Worm (Caenorhabditis elegans) whole organism, L4 larva: ENCODE measurements around the gene F10D2.16.

Source experiments
- D1046.2 ChIP-seq: fragments of 200-800 bp; sonication (Bioruptor generic); IDR thresholded peaks from 2 replicates; pipeline ENCODE4 v1.3.6; 2022; ENCODE audit warnings: missing genetic modification characterization, missing compliant biosample characterization
- Y5F2A.4 ChIP-seq: fragments of 200-800 bp; sonication (Bioruptor generic); optimal IDR thresholded peaks from 2 replicates; lab custom pipeline; 2018; ENCODE audit warnings: mild to moderate bottlenecking, missing genetic modification characterization, missing compliant biosample characterization
- ZK337.2 ChIP-seq: fragments of 200-800 bp; sonication (Bioruptor generic); IDR thresholded peaks from 2 replicates; pipeline ENCODE4 v1.3.6; 2022; ENCODE audit warnings: missing genetic modification reagents, missing genetic modification characterization, missing compliant biosample characterization
- aha-1 ChIP-seq: fragments of 150-350 bp; peaks from one replicate; lab custom pipeline; 2014; ENCODE audit warnings: missing biosample characterization, missing genetic modification characterization
- aly-2 ChIP-seq: sonication (generic microtip); optimal IDR thresholded peaks from 2 replicates; lab custom pipeline; 2018; ENCODE audit warnings: missing biosample characterization, missing genetic modification characterization
- ces-1 ChIP-seq: fragments of 150-350 bp; sonication (generic microtip); optimal IDR thresholded peaks from 4 replicates; lab custom pipeline; 2014; ENCODE audit warnings: missing biosample characterization, missing genetic modification reagents, missing genetic modification characterization
- daf-12 ChIP-seq: fragments of 150-350 bp; optimal IDR thresholded peaks from 2 replicates; lab custom pipeline; 2014; ENCODE audit warnings: missing biosample characterization, missing genetic modification reagents, missing genetic modification characterization
- daf-8 ChIP-seq: fragments of 200-800 bp; sonication (Bioruptor generic); IDR thresholded peaks from 2 replicates; pipeline ENCODE4 v1.3.6; 2022; ENCODE audit warnings: missing genetic modification characterization, missing compliant biosample characterization
- dmd-6 ChIP-seq: fragments of 200-800 bp; sonication (Bioruptor generic); IDR thresholded peaks from 2 replicates; pipeline ENCODE4 v1.3.6; 2022; ENCODE audit warnings: missing genetic modification reagents, missing genetic modification characterization, missing compliant biosample characterization
- dmd-8 ChIP-seq: fragments of 200-800 bp; sonication (Bioruptor generic); IDR thresholded peaks from 2 replicates; pipeline ENCODE4 v1.3.6; 2022; ENCODE audit warnings: missing genetic modification characterization, missing compliant biosample characterization
- dpl-1 ChIP-seq: fragments of 150-350 bp; optimal IDR thresholded peaks from 2 replicates; lab custom pipeline; 2014; ENCODE audit warnings: missing biosample characterization, missing genetic modification reagents, missing genetic modification characterization
- duxl-1 ChIP-seq: sonication (generic microtip); optimal IDR thresholded peaks from 2 replicates; lab custom pipeline; 2016; ENCODE audit warnings: mild to moderate bottlenecking, missing genetic modification characterization, moderate library complexity, missing compliant biosample characterization; ENCODE audit not compliant: poor library complexity
- egl-27 ChIP-seq: sonication (generic microtip); optimal IDR thresholded peaks from 3 replicates; lab custom pipeline; 2017; ENCODE audit warnings: missing biosample characterization, missing genetic modification reagents, missing genetic modification characterization
- fkh-10 ChIP-seq: fragments of 150-350 bp; optimal IDR thresholded peaks from 2 replicates; lab custom pipeline; 2014; ENCODE audit warnings: missing biosample characterization, missing genetic modification reagents, missing genetic modification characterization
- lin-1 ChIP-seq: fragments of 200-800 bp; sonication (Bioruptor generic); IDR thresholded peaks from 2 replicates; pipeline ENCODE4 v1.3.6; 2022; ENCODE audit warnings: missing genetic modification reagents, missing genetic modification characterization, missing compliant biosample characterization
- lin-38 ChIP-seq: fragments of 200-800 bp; sonication (Bioruptor generic); IDR thresholded peaks from 2 replicates; pipeline ENCODE4 v1.3.6; 2022; ENCODE audit warnings: missing genetic modification reagents, missing genetic modification characterization, missing compliant biosample characterization
- lsy-2 ChIP-seq, 2 experiments: fragments of 150-350 bp in 1 of 2; sonication (generic microtip) in 1 of 2; optimal IDR thresholded peaks; 2 replicates each; lab custom pipeline; 2014 to 2017; ENCODE audit warnings: missing biosample characterization in 2 of 2, missing genetic modification characterization in 2 of 2
- madf-5 ChIP-seq, 2 experiments: fragments of 200-800 bp; sonication (Bioruptor generic); IDR thresholded peaks; 2 replicates each; pipeline ENCODE4 v1.3.6; 2022; ENCODE audit warnings: missing compliant biosample characterization in 2 of 2, missing genetic modification characterization in 2 of 2
- mxl-2 ChIP-seq: fragments of 200-800 bp; sonication (Bioruptor generic); conservative IDR thresholded peaks from 2 replicates; pipeline ENCODE4 v1.3.6; 2022; ENCODE audit warnings: missing genetic modification reagents, missing genetic modification characterization, missing compliant biosample characterization
- nhr-10 ChIP-seq: fragments of 150-350 bp; optimal IDR thresholded peaks from 2 replicates; lab custom pipeline; 2014; ENCODE audit warnings: missing biosample characterization, missing genetic modification characterization
- nhr-102 ChIP-seq: sonication (generic microtip); optimal IDR thresholded peaks from 2 replicates; lab custom pipeline; 2016; ENCODE audit warnings: mild to moderate bottlenecking, missing genetic modification characterization, moderate library complexity, missing compliant biosample characterization
- nhr-111 ChIP-seq: fragments of 200-800 bp; sonication (Bioruptor generic); optimal IDR thresholded peaks from 2 replicates; lab custom pipeline; 2018; ENCODE audit warnings: mild to moderate bottlenecking, missing genetic modification characterization, missing compliant biosample characterization
- nhr-237 ChIP-seq: sonication (generic microtip); optimal IDR thresholded peaks from 2 replicates; lab custom pipeline; 2017; ENCODE audit warnings: missing biosample characterization, missing genetic modification characterization
- nhr-28 ChIP-seq: fragments of 150-350 bp; optimal IDR thresholded peaks from 2 replicates; lab custom pipeline; 2014; ENCODE audit warnings: missing biosample characterization, missing genetic modification characterization
- nhr-76 ChIP-seq: fragments of 150-350 bp; optimal IDR thresholded peaks from 2 replicates; lab custom pipeline; 2014; ENCODE audit warnings: missing biosample characterization, missing genetic modification characterization
- pqm-1 ChIP-seq: sonication (generic microtip); optimal IDR thresholded peaks from 2 replicates; lab custom pipeline; 2017; ENCODE audit warnings: missing biosample characterization, missing genetic modification characterization
- rbr-2 ChIP-seq: sonication (generic microtip); optimal IDR thresholded peaks from 2 replicates; lab custom pipeline; 2016; ENCODE audit warnings: missing genotype, missing genetic modification characterization, missing compliant biosample characterization
- set-16 ChIP-seq: fragments of 200-800 bp; sonication (Bioruptor generic); IDR thresholded peaks from 2 replicates; pipeline ENCODE4 v1.3.6; 2022; ENCODE audit warnings: missing genetic modification reagents, missing genetic modification characterization, missing compliant biosample characterization
- snpc-4 ChIP-seq: fragments of 150-350 bp; optimal IDR thresholded peaks from 2 replicates; lab custom pipeline; 2014; ENCODE audit warnings: missing biosample characterization, missing genetic modification characterization
- spr-3 ChIP-seq: fragments of 200-800 bp; sonication (Bioruptor generic); optimal IDR thresholded peaks from 2 replicates; lab custom pipeline; 2018; ENCODE audit warnings: mild to moderate bottlenecking, missing genetic modification characterization, missing compliant biosample characterization
- unc-130 ChIP-seq: sonication (generic microtip); optimal IDR thresholded peaks from 2 replicates; lab custom pipeline; 2016; ENCODE audit warnings: missing genetic modification reagents, missing genetic modification characterization, missing compliant biosample characterization
- unc-62 ChIP-seq, 3 experiments: fragments of 150-350 bp in 1 of 3; sonication (generic microtip); optimal IDR thresholded peaks in 2 of 3; peaks in 1 of 3; 1 replicate in 1 of 3; 2 replicates in 2 of 3; lab custom pipeline; 2014 to 2017; ENCODE audit warnings: missing biosample characterization in 3 of 3, missing genetic modification characterization in 3 of 3, missing genetic modification reagents in 3 of 3, missing genotype in 1 of 3
- zip-11 ChIP-seq: fragments of 200-800 bp; sonication (Bioruptor generic); IDR thresholded peaks from 2 replicates; pipeline ENCODE4 v1.3.6; 2022; ENCODE audit warnings: missing genetic modification characterization, missing compliant biosample characterization

Gene F10D2.16

DNA sequence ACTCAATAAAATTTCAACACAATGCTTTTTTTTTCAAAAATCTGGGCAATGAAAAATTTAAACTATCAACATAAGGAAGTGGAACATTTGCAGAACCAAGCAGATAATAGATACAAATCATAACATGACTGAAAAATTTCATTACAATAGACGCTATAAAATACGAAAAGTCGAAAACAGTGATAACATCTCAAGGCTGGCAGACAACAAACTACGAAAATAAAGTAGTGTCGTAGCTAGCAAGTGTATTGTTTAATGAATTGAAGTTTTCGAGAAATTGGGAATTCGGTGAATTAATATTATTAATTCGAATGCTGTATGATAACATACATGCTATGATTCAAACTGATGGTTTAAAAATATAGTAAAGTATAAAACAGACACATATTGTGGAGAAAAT, 37.3 kb upstream of the F10D2.16 start:
- peak in 1 of 2 experiments; percentile 39 for TF ChIP-seq unc-62 (GFP tag; optimal IDR thresholded peaks at IDR 0.05 in 1 of 2; lab: Kevin White, UChicago)
- no peak for TF ChIP-seq unc-62 (tag; optimal IDR thresholded peaks at IDR 0.05; lab: Kevin White, UChicago)
- TF ChIP-seq egl-27 (tag; lab: Kevin White, UChicago), result no peak
- peak; percentile 92 for TF ChIP-seq nhr-28
- TF ChIP-seq Y5F2A.4, result no peak
- no peak for TF ChIP-seq pqm-1 (tag; lab: Kevin White, UChicago)

DNA sequence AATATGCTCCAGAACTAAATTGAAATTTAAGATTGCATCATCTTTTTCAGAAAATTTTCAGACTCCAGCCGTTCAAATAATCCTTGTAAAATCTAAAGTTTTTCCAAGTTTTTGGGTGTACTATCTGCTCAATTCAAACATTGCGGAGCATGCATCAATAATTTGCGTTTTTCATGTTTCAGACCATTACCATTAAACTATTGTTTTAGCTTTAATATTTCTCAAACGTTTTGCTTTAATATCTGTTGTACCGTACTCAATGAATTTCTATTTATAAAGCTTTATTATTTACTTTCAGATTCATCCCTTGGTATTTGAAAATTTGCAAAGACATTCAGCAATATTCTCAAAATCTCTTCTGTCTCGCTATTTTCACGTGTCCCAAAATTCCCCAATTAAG, 30.8 kb upstream of the F10D2.16 start, which contains the start of gene odr-2:
odr-2 (plus strand) TSS at position 301 of the 400 bp plus-strand sequence.
- no peak for TF ChIP-seq nhr-237 (tag; lab: Kevin White, UChicago)
- TF ChIP-seq nhr-76 (tag; lab: Kevin White, UChicago), result no peak
- TF ChIP-seq mxl-2 (GFP tag; lab: Robert Waterston, UW), result no peak
- no peak for TF ChIP-seq zip-11 (GFP tag; lab: Robert Waterston, UW)
- no peak for TF ChIP-seq ZK337.2 (GFP tag; lab: Robert Waterston, UW)
- TF ChIP-seq nhr-102 (tag; lab: Kevin White, UChicago), result no peak
- no peak for TF ChIP-seq madf-5 (GFP tag; IDR thresholded peaks at IDR 0.05; lab: Robert Waterston, UW)
- TF ChIP-seq dpl-1, result no peak
- no peak for TF ChIP-seq duxl-1 (tag; lab: Kevin White, UChicago)
- TF ChIP-seq nhr-10 (tag; lab: Kevin White, UChicago), result no peak
- TF ChIP-seq lin-1, result no peak
- TF ChIP-seq snpc-4 (tag; lab: Kevin White, UChicago), result no peak
- TF ChIP-seq spr-3 (GFP tag; lab: Kevin White, UChicago), result no peak
- TF ChIP-seq nhr-111, result no peak

DNA sequence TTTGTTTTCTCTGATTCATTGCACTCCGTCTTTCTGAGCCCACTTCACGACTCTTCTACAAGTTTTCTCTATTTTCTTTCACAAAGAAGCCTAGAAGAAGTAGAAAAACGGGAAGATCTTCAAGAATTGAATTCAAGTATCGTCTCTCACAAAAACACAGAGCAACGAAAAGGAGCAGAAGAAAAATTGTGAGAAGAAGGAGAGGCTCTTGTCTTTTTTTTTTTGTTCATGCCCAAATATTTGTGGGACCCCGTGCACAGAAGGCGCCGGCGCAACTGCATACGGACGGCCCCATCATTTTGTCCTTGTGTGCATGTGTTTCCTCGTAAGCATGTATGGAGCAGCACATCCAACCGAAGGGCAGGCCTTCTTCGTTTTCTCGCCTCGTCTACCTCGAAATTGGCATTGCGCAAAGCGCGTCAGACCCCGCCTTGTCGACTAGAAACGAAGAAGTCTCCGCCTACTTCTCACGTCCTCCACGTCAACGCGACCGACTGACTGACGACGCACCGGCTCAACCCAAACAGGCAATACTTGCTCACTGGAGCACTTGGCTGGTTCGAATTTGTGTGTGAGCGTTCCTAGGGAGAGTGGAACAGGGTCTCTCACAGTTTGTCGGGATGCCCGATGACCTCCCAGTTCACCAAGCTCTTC, 27.4 kb upstream of the F10D2.16 start:
- TF ChIP-seq dmd-6 (GFP tag; lab: Robert Waterston, UW) (no peak), set-16 (GFP tag; lab: Robert Waterston, UW) (peak; percentile 52; the same call in 1 of the 2 replicates), unc-130 (GFP tag; lab: Kevin White, UChicago) (no peak), fkh-10 (peak; percentile 59)

DNA sequence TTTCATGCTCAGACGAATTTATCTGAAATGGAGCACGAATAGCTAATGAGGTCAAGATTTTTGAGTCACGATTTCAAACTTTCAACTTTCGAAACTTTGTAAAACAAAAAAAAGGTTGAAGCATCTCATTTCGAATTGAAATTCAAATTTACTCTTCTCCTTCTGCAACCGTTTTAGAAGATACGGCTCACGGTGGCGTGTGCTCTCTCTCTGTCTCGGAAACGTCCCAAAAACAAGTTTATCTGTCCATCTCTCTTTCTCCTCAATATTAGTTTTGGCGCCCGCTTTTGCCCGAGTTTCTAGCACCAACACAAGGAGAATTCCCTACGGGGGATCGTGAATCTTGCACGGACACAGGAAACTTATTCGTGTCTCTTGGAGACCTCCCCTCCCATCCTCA, 23.7 kb upstream of the F10D2.16 start:
- no peak for TF ChIP-seq daf-12 (tag; lab: Kevin White, UChicago)

DNA sequence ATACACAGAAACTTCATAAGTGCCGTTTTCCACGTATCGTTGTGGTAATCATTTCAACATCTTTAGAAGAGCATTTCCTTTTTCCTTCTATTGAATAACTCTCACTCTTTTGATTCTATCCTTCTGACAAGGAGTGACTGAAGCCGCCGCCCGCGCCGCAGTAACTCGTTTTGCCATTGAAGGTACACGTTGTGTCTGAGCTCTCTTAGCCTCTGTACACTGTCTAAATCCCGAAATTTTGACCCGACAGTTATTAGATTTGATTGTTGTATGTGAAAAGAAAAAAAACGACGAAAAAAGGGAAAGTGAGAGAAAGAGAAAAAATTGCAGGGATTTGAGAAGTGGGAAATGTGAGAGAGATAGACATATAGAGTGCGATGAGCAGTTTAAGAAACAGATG, 22.8 kb upstream of the F10D2.16 start:
- TF ChIP-seq fkh-10 (peak; percentile 80), daf-8 (GFP tag; lab: Robert Waterston, UW) (no peak), rbr-2 (tag; lab: Kevin White, UChicago) (peak; percentile 24), unc-62 (GFP tag; optimal IDR thresholded peaks at IDR 0.05 in 1 of 2; lab: Kevin White, UChicago) (peak in 1 of 2 experiments; percentile 56), unc-62 (tag; optimal IDR thresholded peaks at IDR 0.05; lab: Kevin White, UChicago) (no peak), ces-1 (peak; percentile 71)

DNA sequence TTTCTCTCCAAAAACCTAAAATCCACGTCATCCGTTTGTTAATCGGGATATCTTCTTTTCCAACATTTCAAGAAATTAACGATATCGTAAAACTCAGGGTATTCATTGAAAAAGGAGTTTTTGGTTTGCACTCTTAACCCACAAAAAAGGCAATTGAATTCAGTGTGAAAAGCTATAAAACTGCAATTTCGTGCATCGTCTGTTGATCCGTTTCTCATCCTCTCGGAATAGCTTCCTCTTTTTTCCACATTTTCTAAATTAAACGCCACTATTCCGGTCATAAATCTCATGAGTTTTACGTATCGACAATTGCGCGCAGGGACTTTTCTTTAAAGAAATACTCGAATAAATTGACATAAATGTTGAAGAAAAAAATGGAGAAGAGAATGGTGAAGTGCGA, 21.8 kb upstream of the F10D2.16 start:
- TF ChIP-seq unc-62 (GFP tag; optimal IDR thresholded peaks at IDR 0.05 in 1 of 2; lab: Kevin White, UChicago) (peak in 1 of 2 experiments; percentile 89), unc-62 (tag; optimal IDR thresholded peaks at IDR 0.05; lab: Kevin White, UChicago) (no peak), aha-1 (tag; lab: Kevin White, UChicago) (peak; percentile 62), unc-130 (GFP tag; lab: Kevin White, UChicago) (no peak)
- TF ChIP-seq, all 104 proteins: peak for 2

DNA sequence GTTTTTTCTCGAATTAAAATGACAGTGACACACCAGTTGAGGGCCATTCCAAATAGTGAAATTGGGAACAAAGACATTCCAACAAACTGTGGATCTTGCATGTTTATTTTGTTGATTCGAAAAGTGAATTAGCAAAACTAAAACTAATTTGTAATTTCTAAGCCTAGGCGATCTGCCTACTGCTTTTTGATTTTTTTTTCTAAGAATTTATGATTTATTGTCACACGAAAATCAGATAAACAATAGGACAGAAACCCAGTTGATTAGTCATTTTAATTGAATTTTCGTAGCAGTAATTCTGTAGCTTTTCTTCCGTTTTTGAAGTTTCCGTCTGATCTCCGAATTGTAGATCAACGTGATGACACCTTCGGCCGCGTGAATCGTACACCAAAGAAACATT, 15.3 kb upstream of the F10D2.16 start, which contains the start of gene srx-33:
srx-33 (minus strand) TSS at position 101 of the 400 bp plus-strand sequence.
- TF ChIP-seq D1046.2 (GFP tag; lab: Robert Waterston, UW) (no peak), aly-2 (tag; lab: Kevin White, UChicago) (no peak), lsy-2 (tag; optimal IDR thresholded peaks at IDR 0.05; lab: Kevin White, UChicago) (no peak), dmd-8 (GFP tag; lab: Robert Waterston, UW) (no peak), egl-27 (tag; lab: Kevin White, UChicago) (no peak), lin-38 (GFP tag; lab: Robert Waterston, UW) (no peak)
- TF ChIP-seq, all 104 proteins: peak for 0
